Worm (Caenorhabditis elegans) whole organism, mixed stage, embryonic: ENCODE results near the gene K06A9.3.

Experiments
- drap-1 ChIP-seq: fragments of 200-800 bp; sonication (Bioruptor generic); optimal IDR thresholded peaks from 3 replicates; lab custom pipeline; 2018; ENCODE audit warnings: mild to moderate bottlenecking, missing genetic modification characterization, missing compliant biosample characterization
- elt-3 ChIP-seq: fragments of 150-350 bp; optimal IDR thresholded peaks from 2 replicates; lab custom pipeline; 2014; ENCODE audit warnings: missing biosample characterization, missing genetic modification characterization
- lsy-2 ChIP-seq: fragments of 150-350 bp; optimal IDR thresholded peaks from 2 replicates; lab custom pipeline; 2014; ENCODE audit warnings: missing biosample characterization, missing genetic modification characterization
- nhr-237 ChIP-seq: fragments of 150-350 bp; optimal IDR thresholded peaks from 2 replicates; lab custom pipeline; 2014; ENCODE audit warnings: missing biosample characterization, missing genetic modification characterization
- nhr-76 ChIP-seq: sonication (generic microtip); optimal IDR thresholded peaks from 2 replicates; lab custom pipeline; 2017; ENCODE audit warnings: missing biosample characterization, missing genetic modification characterization
- pha-4 ChIP-seq: fragments of 150-350 bp; optimal IDR thresholded peaks from 2 replicates; lab custom pipeline; 2018; ENCODE audit warnings: missing biosample characterization, missing genetic modification reagents, missing genetic modification characterization
- snpc-4 ChIP-seq: fragments of 150-350 bp; optimal IDR thresholded peaks from 2 replicates; lab custom pipeline; 2014; ENCODE audit warnings: missing biosample characterization, missing genetic modification characterization
- unc-39 ChIP-seq: fragments of 150-350 bp; optimal IDR thresholded peaks from 2 replicates; lab custom pipeline; 2014; ENCODE audit warnings: missing biosample characterization, missing genetic modification characterization
- unc-62 ChIP-seq: fragments of 150-350 bp; optimal IDR thresholded peaks from 2 replicates; lab custom pipeline; 2014; ENCODE audit warnings: missing biosample characterization, missing genetic modification reagents, missing genetic modification characterization
- ztf-11 ChIP-seq: fragments of 150-350 bp; optimal IDR thresholded peaks from 2 replicates; lab custom pipeline; 2014; ENCODE audit warnings: missing biosample characterization, missing genetic modification characterization

- TF ChIP-seq ztf-11, result no peak
- no peak for TF ChIP-seq elt-3
- TF ChIP-seq unc-39 (tag; lab: Kevin White, UChicago), result no peak
- no peak for TF ChIP-seq pha-4
- TF ChIP-seq drap-1 (GFP tag; lab: Kevin White, UChicago), result no peak
- no peak for TF ChIP-seq nhr-76 (tag; lab: Kevin White, UChicago)
- TF ChIP-seq snpc-4 (tag; lab: Kevin White, UChicago), result no peak
- no peak for TF ChIP-seq nhr-237 (tag; lab: Kevin White, UChicago)
- no peak for TF ChIP-seq lsy-2 (tag; lab: Kevin White, UChicago)
- no peak for TF ChIP-seq unc-62
Measured at ce11 chrX:1503698-1504501, 31.3 kb downstream of the K06A9.3 start.
